Worm (Caenorhabditis elegans) whole organism, L4/young adult: ENCODE measurements around the gene srh-48.

ENCODE experiments used
- W03F9.2 ChIP-seq: fragments of 150-350 bp; optimal IDR thresholded peaks from 2 replicates; lab custom pipeline; 2014; ENCODE audit warnings: missing biosample characterization, missing genetic modification characterization
- dao-5 ChIP-seq: sonication (generic microtip); optimal IDR thresholded peaks from 2 replicates; lab custom pipeline; 2016; ENCODE audit warnings: missing genotype, missing genetic modification characterization, moderate library complexity, missing compliant biosample characterization
- him-1 ChIP-seq: sonication (generic microtip); optimal IDR thresholded peaks from 2 replicates; lab custom pipeline; 2016; ENCODE audit warnings: missing genotype, missing genetic modification reagents, missing genetic modification characterization, missing compliant biosample characterization

The srh-48 gene

ce11 chrII:9362249-9362648, 17.6 kb upstream of the srh-48 start:
- TF ChIP-seq dao-5 (tag; lab: Kevin White, UChicago) (no peak), him-1 (tag; lab: Kevin White, UChicago) (no peak), W03F9.2 (tag; lab: Kevin White, UChicago) (no peak)

DNA sequence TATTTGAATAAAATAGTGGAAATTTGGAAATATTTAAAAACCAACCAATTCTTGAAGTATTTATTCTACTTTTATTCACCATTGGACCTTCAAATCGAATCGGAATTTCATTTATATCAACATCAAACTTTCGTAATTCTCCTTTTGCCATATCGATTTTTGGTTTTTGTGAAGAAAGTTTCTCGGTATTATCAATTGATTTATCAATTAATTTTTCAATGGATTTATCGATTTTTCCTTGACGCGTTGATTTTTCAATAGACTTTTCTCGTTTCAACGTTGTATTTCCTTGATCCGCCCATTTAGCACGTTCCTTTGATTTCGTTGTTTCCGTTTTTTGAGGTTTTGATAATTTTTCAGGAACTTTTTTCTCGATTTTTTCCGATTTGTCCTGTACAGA, 10.5 kb upstream of the srh-48 start:
- TF ChIP-seq W03F9.2 (tag; lab: Kevin White, UChicago) (no peak), him-1 (tag; lab: Kevin White, UChicago) (no peak), dao-5 (tag; lab: Kevin White, UChicago) (no peak)

DNA sequence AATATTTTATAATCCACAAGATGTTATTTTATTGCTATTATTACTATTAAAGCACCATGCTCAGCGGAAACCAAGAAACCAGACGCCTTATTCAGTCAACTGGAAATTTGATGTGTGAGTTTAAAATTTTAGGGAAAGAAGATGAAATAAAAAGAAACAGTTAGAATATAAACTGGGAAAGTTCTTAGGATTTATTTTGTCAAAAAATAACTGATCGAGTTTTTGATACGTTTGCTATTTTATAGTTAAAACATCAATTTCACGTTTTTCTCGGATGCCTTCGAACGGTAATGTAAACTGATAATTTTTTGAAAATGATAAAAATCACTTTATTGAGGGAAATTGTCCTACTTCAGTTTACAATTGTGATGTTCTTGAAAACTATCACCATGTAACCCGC, 7.5 kb upstream of the srh-48 start, which contains the start of gene C06C3.3:
TSS of gene C06C3.3 (minus strand) at position 101 of the 400 bp plus-strand sequence.
- TF ChIP-seq him-1 (tag; lab: Kevin White, UChicago) = no peak
- TF ChIP-seq dao-5 (tag; lab: Kevin White, UChicago) = no peak
- TF ChIP-seq W03F9.2 (tag; lab: Kevin White, UChicago) = no peak

DNA sequence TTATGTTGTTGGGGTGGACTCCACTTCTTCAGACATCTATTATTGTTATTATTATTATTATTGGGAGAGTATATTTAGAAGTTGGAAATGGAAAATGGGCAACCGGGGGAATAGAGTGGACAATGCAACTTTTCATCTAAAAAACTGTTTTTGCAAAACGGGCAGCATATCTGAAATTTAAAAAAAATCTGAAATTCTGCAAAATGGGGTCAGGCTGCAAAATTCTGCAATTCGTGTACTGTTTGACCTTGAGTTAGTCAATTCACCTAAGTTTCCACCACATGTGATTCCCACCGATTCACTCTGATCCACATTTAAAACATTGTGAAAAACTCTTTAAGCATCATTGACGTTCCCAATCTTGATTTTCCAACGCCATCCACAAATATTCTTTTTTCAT, 6.9 kb upstream of the srh-48 start, which contains the start of gene C06C3.4:
TSS of gene C06C3.4 (plus strand) at position 301 of the 400 bp plus-strand sequence.
- TF ChIP-seq dao-5 (tag; lab: Kevin White, UChicago) (no peak), W03F9.2 (tag; lab: Kevin White, UChicago) (no peak), him-1 (tag; lab: Kevin White, UChicago) (no peak)

DNA sequence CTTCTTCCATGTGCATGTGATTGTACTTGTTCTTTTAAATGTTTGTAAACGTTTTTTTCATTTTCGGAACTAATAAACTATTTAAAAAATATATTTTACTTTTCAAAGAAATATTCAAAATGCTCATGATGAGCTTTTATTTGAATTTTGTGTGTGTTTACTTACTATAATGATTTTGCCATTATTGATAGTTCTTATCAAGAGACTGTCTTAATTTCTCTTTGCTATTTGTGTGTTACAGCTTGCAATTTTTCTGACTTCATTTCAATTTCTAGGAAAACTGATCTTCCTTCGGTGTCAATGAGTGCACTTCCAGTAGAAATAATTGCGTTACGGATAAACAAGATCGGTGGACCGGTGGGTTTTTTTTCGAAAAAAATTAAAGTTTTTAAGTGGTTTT, 5.1 kb upstream of the srh-48 start, which contains the start of gene C06C3.12:
TSS of gene C06C3.12 (plus strand) at position 301 of the 400 bp plus-strand sequence.
- TF ChIP-seq dao-5 (tag; lab: Kevin White, UChicago) (no peak), him-1 (tag; lab: Kevin White, UChicago) (no peak), W03F9.2 (tag; lab: Kevin White, UChicago) (no peak)

- TF ChIP-seq W03F9.2 (tag; lab: Kevin White, UChicago) = no peak
- no peak for TF ChIP-seq him-1 (tag; lab: Kevin White, UChicago)
- no peak for TF ChIP-seq dao-5 (tag; lab: Kevin White, UChicago)
Observed at ce11 chrII:9377158-9377557, 2.7 kb upstream of the srh-48 start, which contains the start of gene C06C3.10. C06C3.10 (minus strand) TSS chrII:9377258.

DNA sequence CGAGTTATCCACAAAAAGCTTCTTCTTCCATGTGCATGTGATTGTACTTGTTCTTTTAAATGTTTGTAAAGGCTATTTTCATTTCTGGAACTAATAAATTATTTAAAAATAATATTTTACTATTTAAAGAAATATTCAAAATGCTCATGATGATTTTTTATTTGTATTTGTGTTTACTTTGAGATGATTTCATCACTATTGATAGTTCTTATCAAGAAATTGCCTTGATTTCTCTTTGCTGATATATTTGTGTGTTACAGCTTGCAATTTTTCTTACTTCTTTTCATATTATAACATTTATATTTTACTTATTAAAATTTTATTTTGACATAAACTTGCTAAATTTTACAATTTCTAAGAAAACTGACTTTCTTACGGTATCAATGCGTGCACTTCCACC, 1.7 kb upstream of the srh-48 start:
- TF ChIP-seq dao-5 (tag; lab: Kevin White, UChicago) = no peak
- no peak for TF ChIP-seq W03F9.2 (tag; lab: Kevin White, UChicago)
- TF ChIP-seq him-1 (tag; lab: Kevin White, UChicago) = no peak

- TF ChIP-seq dao-5 (tag; lab: Kevin White, UChicago) = no peak
- no peak for TF ChIP-seq W03F9.2 (tag; lab: Kevin White, UChicago)
- TF ChIP-seq him-1 (tag; lab: Kevin White, UChicago) = no peak
Observed at ce11 chrII:9385241-9385640, 5.3 kb downstream of the srh-48 start, which contains the start of gene C06C3.7. C06C3.7 (plus strand) TSS chrII:9385541.

DNA sequence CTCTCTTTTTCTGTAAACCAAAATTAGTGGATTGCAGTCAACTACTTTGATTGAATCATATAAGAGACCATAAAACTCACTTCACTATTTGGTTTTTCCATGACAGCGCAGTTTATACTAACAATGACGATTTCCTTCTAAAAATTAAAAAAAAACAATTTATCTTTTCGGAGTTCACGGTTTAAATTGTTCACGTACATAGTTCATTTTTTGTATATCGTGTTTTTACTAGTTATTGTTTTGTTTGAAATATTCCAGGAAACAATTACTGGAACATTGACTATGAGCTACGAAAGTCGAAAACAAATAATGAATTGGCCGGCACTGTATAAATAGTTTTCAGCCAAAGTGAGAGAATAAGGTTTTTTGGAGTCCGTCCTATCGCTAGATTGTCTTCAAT, 12.8 kb downstream of the srh-48 start, which contains the start of gene lido-17:
TSS of gene lido-17 (minus strand) at position 101 of the 400 bp plus-strand sequence.
- TF ChIP-seq dao-5 (tag; lab: Kevin White, UChicago) = no peak
- TF ChIP-seq W03F9.2 (tag; lab: Kevin White, UChicago) = no peak
- no peak for TF ChIP-seq him-1 (tag; lab: Kevin White, UChicago)

ce11 chrII:9397496-9397895, 17.6 kb downstream of the srh-48 start, which contains the start of gene Y51B9A.9:
Y51B9A.9 (minus strand) TSS chrII:9397596.
- TF ChIP-seq dao-5 (tag; lab: Kevin White, UChicago) = no peak
- TF ChIP-seq W03F9.2 (tag; lab: Kevin White, UChicago) = no peak
- no peak for TF ChIP-seq him-1 (tag; lab: Kevin White, UChicago)

- TF ChIP-seq him-1 (tag; lab: Kevin White, UChicago) (no peak), W03F9.2 (tag; lab: Kevin White, UChicago) (no peak), dao-5 (tag; lab: Kevin White, UChicago) (no peak)
Observed at ce11 chrII:9398370-9398901, 18.5 kb downstream of the srh-48 start, which contains the start of the genes Y51B9A.14 and Y51B9A.8. Y51B9A.14 (minus strand) TSS chrII:9398470. Y51B9A.8 (plus strand) TSS chrII:9398851.

DNA sequence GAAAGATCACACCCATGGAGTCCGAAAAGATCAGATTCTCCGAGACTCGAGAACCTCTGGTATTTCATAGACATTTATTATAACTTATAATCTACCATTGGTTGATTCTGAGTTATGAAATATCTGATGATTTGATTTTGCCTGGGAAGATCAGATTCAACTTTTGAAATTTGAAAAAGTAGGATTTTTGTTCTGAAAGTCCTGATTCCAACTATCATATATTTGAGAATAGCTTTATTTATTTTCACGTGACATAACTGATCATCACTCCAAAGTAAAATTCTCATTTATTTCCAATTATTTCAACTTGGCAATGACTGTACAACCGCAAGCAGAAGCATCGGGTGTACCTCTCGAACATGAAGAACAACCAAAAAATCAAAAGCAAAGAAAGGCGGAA, 19.9 kb downstream of the srh-48 start, which contains the start of gene Y51B9A.7:
TSS of gene Y51B9A.7 (plus strand) at position 301 of the 400 bp plus-strand sequence.
- TF ChIP-seq W03F9.2 (tag; lab: Kevin White, UChicago) (no peak), him-1 (tag; lab: Kevin White, UChicago) (no peak), dao-5 (tag; lab: Kevin White, UChicago) (no peak)

- no peak for TF ChIP-seq dao-5 (tag; lab: Kevin White, UChicago)
- no peak for TF ChIP-seq W03F9.2 (tag; lab: Kevin White, UChicago)
- TF ChIP-seq him-1 (tag; lab: Kevin White, UChicago) = no peak
Observed at ce11 chrII:9403087-9403486, 23.2 kb downstream of the srh-48 start, which contains the start of gene Y51B9A.6. Y51B9A.6 (minus strand) TSS chrII:9403187.
